Worm (Caenorhabditis elegans) whole organism, midembryonic: ENCODE data around the gene F49F1.9.

ENCODE experiments used
- T22C8.4 ChIP-seq: fragments of 200-800 bp; sonication (Bioruptor generic); IDR thresholded peaks from 2 replicates; pipeline ENCODE4 v1.3.6; 2022; ENCODE audit warnings: missing genetic modification characterization, missing compliant biosample characterization
- cog-1 ChIP-seq: sonication (generic microtip); optimal IDR thresholded peaks from 2 replicates; lab custom pipeline; 2016; ENCODE audit warnings: missing genetic modification characterization, missing compliant biosample characterization
- flt-1 ChIP-seq: fragments of 200-800 bp; sonication (Bioruptor generic); IDR thresholded peaks from 2 replicates; pipeline ENCODE4 v1.3.6; 2022; ENCODE audit warnings: missing genetic modification characterization, missing compliant biosample characterization
- klf-2 ChIP-seq: fragments of 200-800 bp; sonication (Bioruptor generic); conservative IDR thresholded peaks from 2 replicates; pipeline ENCODE4 v1.3.6; 2022; ENCODE audit warnings: missing genetic modification reagents, missing genetic modification characterization, missing compliant biosample characterization
- med-1 ChIP-seq: sonication (generic microtip); optimal IDR thresholded peaks from 2 replicates; lab custom pipeline; 2017; ENCODE audit warnings: missing genetic modification characterization, mild to moderate bottlenecking, missing compliant biosample characterization, antibody characterized with exemption, missing genetic modification reagents; ENCODE audit not compliant: insufficient read depth
- ref-1 ChIP-seq: fragments of 200-800 bp; sonication (Bioruptor generic); conservative IDR thresholded peaks from 2 replicates; pipeline ENCODE4 v1.3.6; 2022; ENCODE audit warnings: missing genetic modification reagents, missing genetic modification characterization, missing compliant biosample characterization
- tab-1 ChIP-seq: fragments of 200-800 bp; sonication (Bioruptor generic); IDR thresholded peaks from 2 replicates; pipeline ENCODE4 v1.3.6; 2022; ENCODE audit warnings: missing genetic modification characterization, missing compliant biosample characterization
- ztf-23 ChIP-seq: fragments of 200-800 bp; sonication (Bioruptor generic); IDR thresholded peaks from 2 replicates; pipeline ENCODE4 v1.3.6; 2022; ENCODE audit warnings: missing genetic modification reagents, missing genetic modification characterization, missing compliant biosample characterization
- ztf-29 ChIP-seq: fragments of 200-800 bp; sonication (Bioruptor generic); IDR thresholded peaks from 2 replicates; pipeline ENCODE4 v1.3.6; 2022; ENCODE audit warnings: missing genetic modification reagents, missing genetic modification characterization, missing compliant biosample characterization

DNA sequence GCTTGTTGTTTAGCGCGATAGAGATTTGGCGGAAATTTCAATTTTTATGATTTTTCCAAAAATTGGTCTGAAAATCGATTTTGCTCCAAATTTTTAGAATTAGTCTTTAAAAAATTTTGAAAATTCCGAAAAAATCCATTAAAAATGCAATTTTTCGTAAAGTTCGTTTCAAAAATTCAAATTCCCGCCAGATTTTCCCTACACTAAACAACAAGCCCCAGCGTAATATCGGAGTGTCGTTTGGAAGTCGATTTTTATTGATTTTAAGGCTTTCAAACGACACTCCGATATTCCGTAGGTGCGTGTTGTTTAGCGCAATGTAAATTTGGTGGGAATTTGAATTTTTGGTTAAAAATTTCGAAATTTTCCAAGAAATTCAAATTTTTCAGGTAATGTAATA lies 39.3 kb upstream of the F49F1.9 start:
- no peak for TF ChIP-seq tab-1
- no peak for TF ChIP-seq med-1 (GFP tag; lab: Kevin White, UChicago)
- no peak for TF ChIP-seq ref-1
- no peak for TF ChIP-seq T22C8.4
- no peak for TF ChIP-seq flt-1 (GFP tag; lab: Robert Waterston, UW)
- no peak for TF ChIP-seq klf-2
- TF ChIP-seq cog-1 (tag; lab: Kevin White, UChicago), result no peak
- no peak for TF ChIP-seq ztf-29 (GFP tag; lab: Robert Waterston, UW)
- no peak for TF ChIP-seq ztf-23
